Worm (Caenorhabditis elegans): ENCODE data around the gene rnp-4.

Gene rnp-4

ce11 chrIII:4428797-4429196, 22.7 kb downstream of the rnp-4 start (continued):
- TF ChIP-seq lim-7 (GFP tag; IDR thresholded peaks at IDR 0.05) (peak; percentile 79), nhr-25 (tag; optimal IDR thresholded peaks at IDR 0.05; ENCODE audit: borderline replicate concordance, insufficient read depth) (no peak), mxl-3 (GFP tag; optimal IDR thresholded peaks at IDR 0.05) (no peak), sdz-12 (GFP tag; optimal IDR thresholded peaks at IDR 0.05) (peak; percentile 7), nhr-42 (GFP tag; IDR thresholded peaks at IDR 0.05) (no peak), T20F7.1 (GFP tag; optimal IDR thresholded peaks at IDR 0.05) (no peak), set-16 (GFP tag; IDR thresholded peaks at IDR 0.05) (no peak), rbr-2 (tag; optimal IDR thresholded peaks at IDR 0.05) (no peak), zag-1 (tag; optimal IDR thresholded peaks at IDR 0.05) (no peak), dpl-1 (GFP tag; optimal IDR thresholded peaks at IDR 0.05) (no peak), nhr-28 (tag; optimal IDR thresholded peaks at IDR 0.05) (no peak), ctbp-1 (GFP tag; IDR thresholded peaks at IDR 0.05) (peak; percentile 70; the same call in 1 of the 2 replicates), mdl-1 (tag; optimal IDR thresholded peaks at IDR 0.05) (no peak), pha-4 (GFP tag; IDR thresholded peaks at IDR 0.05) (peak; percentile 78; the same call in 1 of the 2 replicates), pha-4 (tag; optimal IDR thresholded peaks at IDR 0.05) (no peak), nhr-10 (tag; optimal IDR thresholded peaks at IDR 0.05) (no peak), arid-1 (GFP tag; conservative IDR thresholded peaks at IDR 0.05) (peak; percentile 80), ceh-44 (GFP tag; IDR thresholded peaks at IDR 0.05) (no peak), snpc-1.2 (GFP tag; IDR thresholded peaks at IDR 0.05) (no peak), nhr-11 (tag; optimal IDR thresholded peaks at IDR 0.05) (no peak), vab-7 (GFP tag; IDR thresholded peaks at IDR 0.05) (peak; percentile 75), lin-15B (tag; optimal IDR thresholded peaks at IDR 0.05) (no peak), ZK337.2 (GFP tag; IDR thresholded peaks at IDR 0.05) (no peak), madf-9 (GFP tag; conservative IDR thresholded peaks at IDR 0.05) (0 out of 2 replicates have a peak, but pooled peaks have one; percentile 25), nhr-76 (tag; optimal IDR thresholded peaks at IDR 0.05) (no peak), lin-1 (GFP tag; IDR thresholded peaks at IDR 0.05) (peak; percentile 78; the same call in 1 of the 2 replicates), pqm-1 (tag; optimal IDR thresholded peaks at IDR 0.05) (no peak), lin-29 (GFP tag; IDR thresholded peaks at IDR 0.05) (no peak), hif-1 (tag; optimal IDR thresholded peaks at IDR 0.05) (no peak), ZK546.5 (tag; optimal IDR thresholded peaks at IDR 0.05) (no peak), madf-5 (GFP tag; IDR thresholded peaks at IDR 0.05) (0 out of 4 replicates have a peak, but pooled peaks of 1 of the 2 experiments have one; percentile 51), unc-130 (GFP tag; optimal IDR thresholded peaks at IDR 0.05) (peak; percentile 34), T26A8.4 (GFP tag; IDR thresholded peaks at IDR 0.05) (peak; percentile 59), zip-2 (tag; optimal IDR thresholded peaks at IDR 0.05) (no peak), F49E8.2 (tag; optimal IDR thresholded peaks at IDR 0.05; ENCODE audit: borderline replicate concordance) (no peak), daf-19 (GFP tag; conservative IDR thresholded peaks at IDR 0.05) (peak; percentile 86), egl-27 (tag; optimal IDR thresholded peaks at IDR 0.05) (no peak), saeg-2 (GFP tag; IDR thresholded peaks at IDR 0.05) (no peak), Y75B8A.6 (GFP tag; IDR thresholded peaks at IDR 0.05) (no peak), ceh-32 (tag; optimal IDR thresholded peaks at IDR 0.05; ENCODE audit: poor library complexity) (no peak), ceh-28 (tag; optimal IDR thresholded peaks at IDR 0.05) (no peak), ceh-62 (tag; optimal IDR thresholded peaks at IDR 0.05) (no peak), ztf-11 (tag; optimal IDR thresholded peaks at IDR 0.05) (no peak), mxl-2 (GFP tag; conservative IDR thresholded peaks at IDR 0.05) (no peak), Y105C5A.15 (GFP tag; IDR thresholded peaks at IDR 0.05) (0 out of 2 replicates have a peak, but pooled peaks have one; percentile 13), dmd-9 (GFP tag; IDR thresholded peaks at IDR 0.05) (no peak), hmg-1.1 (GFP tag; IDR thresholded peaks at IDR 0.05) (no peak; the same call in 1 of the 2 replicates), ztf-7 (tag; optimal IDR thresholded peaks at IDR 0.05) (no peak), aly-2 (tag; optimal IDR thresholded peaks at IDR 0.05) (no peak), fos-1 (tag; optimal IDR thresholded peaks at IDR 0.05) (no peak), nhr-6 (tag; optimal IDR thresholded peaks at IDR 0.05) (no peak), zip-11 (GFP tag; IDR thresholded peaks at IDR 0.05) (no peak)

Data from whole organism, L4 larva.